Worm (Caenorhabditis elegans): Measurements from ENCODE around the gene F25E5.1.

DNA sequence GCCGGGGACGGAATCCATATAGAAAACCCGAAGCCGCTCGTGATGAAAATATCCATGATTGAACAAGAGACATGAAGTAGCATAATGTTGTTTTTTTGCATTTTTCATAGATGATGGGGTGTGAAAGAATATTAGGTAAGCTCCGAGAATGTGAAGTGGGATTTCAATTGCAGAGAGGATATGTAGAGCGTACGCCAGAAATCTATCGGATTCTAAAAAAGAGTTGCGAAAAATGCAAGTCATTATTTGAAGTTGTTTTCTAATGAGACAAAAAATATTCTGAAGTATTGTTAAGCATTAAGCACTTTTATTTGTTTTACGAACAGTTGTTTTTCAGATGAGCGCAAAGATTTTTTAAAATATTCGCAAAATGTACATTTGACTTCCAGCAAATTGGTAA is 41.3 kb upstream of the F25E5.1 start, which contains the start of gene F18E3.10:
- no peak for TF ChIP-seq nfya-1 (tag; optimal IDR thresholded peaks at IDR 0.05; ENCODE audit: insufficient read depth)
- TF ChIP-seq ama-1 (optimal IDR thresholded peaks at IDR 0.05) = no peak
- TF ChIP-seq pha-4 (tag; optimal IDR thresholded peaks at IDR 0.05) = no peak
- TF ChIP-seq ZK546.5 (tag; optimal IDR thresholded peaks at IDR 0.05) = no peak
- TF ChIP-seq sea-2 (GFP tag; optimal IDR thresholded peaks at IDR 0.05) = no peak
- TF ChIP-seq fkh-2 (tag; optimal IDR thresholded peaks at IDR 0.05) = no peak
- TF ChIP-seq unc-62 (GFP tag; optimal IDR thresholded peaks at IDR 0.05) = no peak
- TF ChIP-seq jun-1 (tag; optimal IDR thresholded peaks at IDR 0.05) = no peak

All from whole organism, L3 larva.